Worm (Caenorhabditis elegans) whole organism, late embryonic: ENCODE results near the gene F28C1.1.

Experiments used
- ceh-30 ChIP-seq: fragments of 150-350 bp; optimal IDR thresholded peaks from 2 replicates; lab custom pipeline; 2014; ENCODE audit warnings: missing biosample characterization, missing genetic modification characterization
- fax-1 ChIP-seq: sonication (generic microtip); optimal IDR thresholded peaks from 2 replicates; lab custom pipeline; 2016; ENCODE audit warnings: missing genotype, missing genetic modification characterization, missing compliant biosample characterization

ce11 chrV:12420843-12421242, 29.8 kb upstream of the F28C1.1 start, which contains the start of gene C54D10.4:
- TF ChIP-seq fax-1 (tag; lab: Kevin White, UChicago) (no peak), ceh-30 (tag; lab: Kevin White, UChicago) (no peak)
